Fruit fly (Drosophila melanogaster): Measurements from ENCODE around the gene CG6179.

DNA sequence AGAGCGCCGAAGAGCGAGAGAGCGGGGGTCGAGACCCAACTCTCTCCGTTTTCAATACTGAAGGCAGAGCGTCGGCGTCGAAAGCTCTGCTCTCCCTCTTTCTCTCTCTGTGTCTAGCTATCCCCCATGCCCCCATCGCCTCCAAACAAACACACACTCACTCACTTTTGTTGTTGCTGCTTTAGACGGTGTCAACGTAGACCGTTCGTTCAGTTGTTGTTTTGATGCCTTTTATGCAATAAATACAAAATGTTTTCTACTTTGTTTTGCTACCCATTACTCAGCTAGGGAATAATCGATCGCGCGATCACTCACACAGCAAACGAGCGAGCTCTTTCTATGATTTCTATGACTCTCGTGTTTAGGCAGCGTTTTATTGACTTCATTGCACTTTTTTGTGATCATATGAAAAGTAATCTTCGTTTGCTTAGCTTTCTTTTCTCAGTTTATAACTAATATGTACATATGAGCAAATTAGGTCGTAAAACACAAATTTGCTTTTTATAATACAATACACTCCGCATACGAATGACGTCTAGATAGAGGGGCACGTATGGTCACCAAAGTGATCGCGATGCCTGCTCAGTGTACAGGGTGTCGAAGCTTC is 24.9 kb downstream of the CG6179 start:
- TF ChIP-seq CG11762 (GFP tag; optimal IDR thresholded peaks at IDR 0.05; ENCODE audit: insufficient read depth) (no peak), esn (GFP tag; optimal IDR thresholded peaks at IDR 0.05) (no peak), achi (GFP tag; optimal IDR thresholded peaks at IDR 0.05) (no peak), Sox102F (GFP tag; optimal IDR thresholded peaks at IDR 0.05) (no peak), CG3919 (GFP tag; optimal IDR thresholded peaks at IDR 0.05) (no peak)
